Worm (Caenorhabditis elegans): ENCODE results near the gene nspd-9.
"Not testable (repeated sequence)": the region's sequence is repeated elsewhere in the genome, so short reads cannot be mapped to it uniquely, and the experiment has no call there.

nspd-9 gene

DNA sequence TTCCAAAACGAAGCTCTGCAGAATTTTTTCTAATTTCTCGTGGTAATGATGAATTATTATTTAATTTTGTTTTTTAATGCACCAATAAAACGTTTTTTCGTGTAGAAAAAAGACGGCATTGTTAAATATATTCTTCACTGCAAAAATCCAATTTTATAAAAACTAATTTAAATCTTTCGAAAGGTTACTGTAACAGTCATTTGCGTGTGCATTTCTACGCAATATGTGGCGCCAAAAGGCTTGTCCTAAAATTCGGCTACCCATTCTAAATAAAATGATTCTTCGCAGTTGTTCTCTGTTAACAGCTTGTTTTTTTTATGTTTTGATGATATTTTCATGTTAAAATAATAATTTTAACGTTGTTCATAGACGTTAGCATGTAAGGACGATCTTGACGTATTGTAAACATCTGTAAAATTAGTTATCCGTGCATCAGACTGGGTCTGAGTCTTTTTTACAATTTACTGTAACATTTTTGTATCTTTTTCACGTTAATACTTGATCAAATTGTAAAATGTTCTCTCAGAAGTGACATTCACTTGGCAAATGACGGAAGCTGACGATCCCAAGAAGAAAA, 37.5 kb downstream of the nspd-9 start, which contains the start of gene mip-1:
Gene mip-1 (plus strand): TSS at position 527 of the 577 bp plus-strand sequence.
- TF ChIP-seq lin-39 (tag; optimal IDR thresholded peaks at IDR 0.05) (no peak), lsy-12 (tag; optimal IDR thresholded peaks at IDR 0.05) (no peak), daf-12 (tag; optimal IDR thresholded peaks at IDR 0.05) (no peak), ZK546.5 (tag; optimal IDR thresholded peaks at IDR 0.05) (no peak), fkh-10 (GFP tag; optimal IDR thresholded peaks at IDR 0.05) (no peak), nhr-67 (tag; optimal IDR thresholded peaks at IDR 0.05) (no peak), eor-1 (tag; optimal IDR thresholded peaks at IDR 0.05) (no peak), nhr-43 (tag; optimal IDR thresholded peaks at IDR 0.05; ENCODE audit: poor library complexity, severe bottlenecking) (no peak), ceh-16 (tag; optimal IDR thresholded peaks at IDR 0.05) (no peak), sea-2 (GFP tag; optimal IDR thresholded peaks at IDR 0.05) (no peak), nhr-23 (tag; optimal IDR thresholded peaks at IDR 0.05) (no peak)

DNA sequence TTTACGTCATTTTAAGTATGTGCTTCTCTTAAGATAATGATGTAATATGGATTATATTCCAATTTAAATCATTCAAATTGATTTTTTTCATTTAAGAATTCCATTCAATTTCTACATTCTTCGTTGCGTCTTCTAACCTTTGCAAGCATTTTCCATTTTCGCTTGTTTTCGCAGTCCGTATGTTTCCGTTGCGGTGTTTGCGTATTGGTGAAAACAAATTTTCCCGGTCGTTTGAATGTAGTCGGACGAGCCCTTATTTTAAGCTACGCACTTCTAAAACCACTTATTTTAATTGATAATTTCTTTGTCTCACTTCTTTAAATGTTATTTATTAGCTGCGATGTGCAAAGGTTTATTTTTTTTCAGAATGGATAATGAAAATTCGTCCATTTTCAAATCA, 44.4 kb downstream of the nspd-9 start, which contains the start of gene mel-28:
Gene mel-28 (plus strand): TSS at position 367 of the 400 bp plus-strand sequence.
- no peak for TF ChIP-seq ceh-9 (tag; optimal IDR thresholded peaks at IDR 0.05)
- TF ChIP-seq nhr-67 (tag; optimal IDR thresholded peaks at IDR 0.05) = no peak
- peak; percentile 48 for TF ChIP-seq pha-4 (tag; optimal IDR thresholded peaks at IDR 0.05)
- peak; percentile 20 for TF ChIP-seq lin-15B (tag; optimal IDR thresholded peaks at IDR 0.05)
- no peak for TF ChIP-seq snpc-4 (tag; optimal IDR thresholded peaks at IDR 0.05)
- peak; percentile 44 for TF ChIP-seq egl-5 (tag; optimal IDR thresholded peaks at IDR 0.05)
- no peak for TF ChIP-seq ceh-16 (tag; optimal IDR thresholded peaks at IDR 0.05)

DNA sequence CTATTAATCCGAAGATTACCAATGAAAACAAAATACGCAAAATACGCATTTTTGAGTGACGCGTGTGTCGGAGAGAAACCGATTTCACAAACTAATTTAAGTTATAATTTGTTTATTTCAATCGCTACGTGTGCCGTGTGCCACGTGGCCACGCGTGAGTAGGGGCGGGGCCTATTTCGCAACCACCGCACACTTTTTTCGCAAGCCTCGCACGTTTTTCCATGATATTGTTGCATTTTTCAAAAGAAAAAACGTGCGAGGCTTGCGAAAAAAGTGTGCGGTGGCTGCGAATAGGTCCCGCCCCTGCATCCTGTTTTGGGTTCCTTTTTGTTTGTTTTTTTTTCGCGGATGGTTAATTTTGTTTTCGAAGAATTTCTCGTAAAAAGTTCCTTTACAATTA, 45.0 kb downstream of the nspd-9 start, which contains the start of gene enu-3.2:
Gene enu-3.2 (minus strand): TSS at position 105 of the 400 bp plus-strand sequence.
- not testable (repeated sequence) for TF ChIP-seq nhr-28 (tag; optimal IDR thresholded peaks at IDR 0.05); skn-1 (tag; optimal IDR thresholded peaks at IDR 0.05); ama-1 (optimal IDR thresholded peaks at IDR 0.05)

DNA sequence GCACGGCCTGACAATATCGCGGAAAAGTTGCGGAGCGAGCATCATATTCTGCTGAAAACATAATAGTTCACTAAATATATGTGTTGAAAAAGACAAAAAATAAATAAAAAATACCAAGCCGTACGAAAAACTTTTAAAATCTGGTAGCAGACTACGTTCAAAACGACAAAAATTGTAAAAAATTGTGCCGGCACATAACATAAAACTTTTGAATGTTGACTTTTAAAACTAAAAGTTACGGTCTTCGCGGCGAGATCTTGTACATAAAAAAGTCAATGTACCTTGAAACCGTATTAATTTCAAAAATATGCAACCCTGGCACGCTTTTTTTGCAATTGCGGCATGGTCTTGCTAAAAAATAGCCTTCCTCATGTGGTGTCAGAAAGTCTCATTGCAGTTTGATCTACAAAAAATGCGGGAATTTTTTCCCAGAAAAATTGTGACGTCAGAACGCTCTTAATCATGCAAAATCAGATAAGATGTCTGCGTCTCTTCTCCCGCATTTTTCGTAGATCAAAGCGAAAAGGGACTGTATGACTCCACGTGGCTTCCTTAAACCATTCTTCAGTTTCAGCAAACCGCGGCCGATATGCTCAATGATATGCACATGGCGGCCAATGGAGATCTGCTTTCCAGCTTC, 48.0 kb downstream of the nspd-9 start, which contains the start of the genes gex-5 and C38D4.10:
Gene gex-5 (minus strand): TSS at position 51 of the 640 bp plus-strand sequence.
Gene C38D4.10 (plus strand): TSS at position 590 of the 640 bp plus-strand sequence.
- TF ChIP-seq unc-39, mdl-1, pqm-1 (tag; optimal IDR thresholded peaks at IDR 0.05): not testable (repeated sequence)

Data from whole organism, L3 larva.